Fruit fly (Drosophila melanogaster) whole organism, embryonic: Measurements from ENCODE around the gene CG11396.

Experiments
- Antp ChIP-seq: fragments of 200-800 bp; sonication (Bioruptor generic); optimal IDR thresholded peaks from 3 replicates; lab custom pipeline; 2016; ENCODE audit warnings: missing biosample characterization, missing genetic modification characterization
- Bgb ChIP-seq: fragments of 200-800 bp; sonication (Bioruptor generic); IDR thresholded peaks from 2 replicates; pipeline ENCODE4 v1.3.6; 2022; ENCODE audit warnings: missing biosample characterization, missing genetic modification characterization; ENCODE audit not compliant: partially characterized antibody
- CG10431 ChIP-seq: fragments of 200-800 bp; sonication (Bioruptor generic); optimal IDR thresholded peaks from 3 replicates; lab custom pipeline; 2018; ENCODE audit warnings: missing biosample characterization, mild to moderate bottlenecking, missing genetic modification characterization
- CG10979 ChIP-seq: fragments of 200-800 bp; sonication (Bioruptor generic); optimal IDR thresholded peaks from 2 replicates; lab custom pipeline; 2018; ENCODE audit warnings: missing biosample characterization, mild to moderate bottlenecking, missing genetic modification characterization, moderate library complexity
- CG11456 ChIP-seq: fragments of 200-800 bp; sonication (Bioruptor generic); IDR thresholded peaks from 3 replicates; pipeline ENCODE4 v1.3.6; 2022; ENCODE audit warnings: missing biosample characterization, missing genetic modification characterization
- CG12219 ChIP-seq: fragments of 200-800 bp; sonication (Bioruptor generic); optimal IDR thresholded peaks from 3 replicates; lab custom pipeline; 2018; ENCODE audit warnings: missing biosample characterization, mild to moderate bottlenecking, missing genetic modification characterization
- CG1233 ChIP-seq: fragments of 200-800 bp; sonication (Bioruptor generic); optimal IDR thresholded peaks from 4 replicates; lab custom pipeline; 2018; ENCODE audit warnings: missing biosample characterization, mild to moderate bottlenecking, missing genetic modification characterization
- CG13424 ChIP-seq: fragments of 200-800 bp; sonication (Bioruptor generic); optimal IDR thresholded peaks from 2 replicates; lab custom pipeline; 2019; ENCODE audit warnings: missing biosample characterization, mild to moderate bottlenecking, missing genetic modification characterization, moderate library complexity
- CG1792 ChIP-seq: fragments of 200-800 bp; sonication (Bioruptor generic); optimal IDR thresholded peaks from 2 replicates; lab custom pipeline; 2016; ENCODE audit warnings: missing biosample characterization, missing genetic modification characterization
- CG1832 ChIP-seq: fragments of 200-800 bp; sonication (Bioruptor generic); optimal IDR thresholded peaks from 2 replicates; lab custom pipeline; 2017; ENCODE audit warnings: missing biosample characterization, mild to moderate bottlenecking, missing genetic modification characterization, inconsistent platforms
- CG30403 ChIP-seq: fragments of 200-800 bp; sonication (Bioruptor generic); optimal IDR thresholded peaks from 3 replicates; lab custom pipeline; 2016; ENCODE audit warnings: missing biosample characterization, missing genetic modification characterization
- CG31224 ChIP-seq: fragments of 200-800 bp; sonication (Bioruptor generic); IDR thresholded peaks from 2 replicates; pipeline ENCODE4 v1.3.6; 2022; ENCODE audit warnings: missing biosample characterization, missing genetic modification characterization
- CG5245 ChIP-seq: fragments of 200-800 bp; sonication (Bioruptor generic); optimal IDR thresholded peaks from 3 replicates; lab custom pipeline; 2016; ENCODE audit warnings: missing biosample characterization, missing genetic modification characterization
- CG6765 ChIP-seq: fragments of 200-800 bp; sonication (Bioruptor generic); optimal IDR thresholded peaks from 3 replicates; lab custom pipeline; 2017; ENCODE audit warnings: missing biosample characterization, mild to moderate bottlenecking, missing genetic modification characterization
- CG7556 ChIP-seq: fragments of 200-800 bp; sonication (Bioruptor generic); optimal IDR thresholded peaks from 2 replicates; lab custom pipeline; 2017; ENCODE audit warnings: missing biosample characterization, mild to moderate bottlenecking, missing genetic modification characterization
- CG8478 ChIP-seq: fragments of >200 bp; optimal IDR thresholded peaks from 2 replicates; lab custom pipeline; 2018
- CG9817 ChIP-seq: fragments of 200-800 bp; sonication (Bioruptor generic); optimal IDR thresholded peaks from 2 replicates; lab custom pipeline; 2018; ENCODE audit warnings: missing biosample characterization, mild to moderate bottlenecking, missing genetic modification characterization, moderate library complexity
- Camta ChIP-seq: fragments of 200-800 bp; sonication (Bioruptor generic); optimal IDR thresholded peaks from 2 replicates; lab custom pipeline; 2016; ENCODE audit warnings: missing biosample characterization, missing genetic modification characterization
- Deaf1 ChIP-seq: fragments of 200-800 bp; optimal IDR thresholded peaks from 3 replicates; lab custom pipeline; 2019; ENCODE audit warnings: missing biosample characterization, mild to moderate bottlenecking, missing genetic modification characterization, moderate library complexity
- Dip3 ChIP-seq: fragments of 200-800 bp; sonication (Bioruptor generic); optimal IDR thresholded peaks from 3 replicates; lab custom pipeline; 2016; ENCODE audit warnings: missing biosample characterization, missing genetic modification characterization
- Drgx ChIP-seq: fragments of 200-800 bp; sonication (Bioruptor generic); IDR thresholded peaks from 2 replicates; pipeline ENCODE4 v1.3.6; 2022; ENCODE audit warnings: missing biosample characterization, missing genetic modification characterization
- Hsf ChIP-seq: fragments of 200-800 bp; sonication (Bioruptor generic); optimal IDR thresholded peaks from 3 replicates; lab custom pipeline; 2016; ENCODE audit warnings: missing biosample characterization, missing genetic modification characterization
- Kr ChIP-seq: fragments of 200-800 bp; sonication (Bioruptor generic); optimal IDR thresholded peaks from 2 replicates; lab custom pipeline; 2017; ENCODE audit warnings: missing biosample characterization, mild to moderate bottlenecking, missing genetic modification characterization
- Lim3 ChIP-seq: fragments of 200-800 bp; sonication (Bioruptor generic); IDR thresholded peaks from 2 replicates; pipeline ENCODE4 v1.3.6; 2022; ENCODE audit warnings: missing biosample characterization, missing genetic modification characterization
- NC2β ChIP-seq: fragments of 200-800 bp; sonication (Bioruptor generic); optimal IDR thresholded peaks from 2 replicates; lab custom pipeline; 2016; ENCODE audit warnings: missing biosample characterization, missing genetic modification characterization
- NfI ChIP-seq: fragments of 200-800 bp; sonication (Bioruptor generic); optimal IDR thresholded peaks from 3 replicates; lab custom pipeline; 2018; ENCODE audit warnings: missing biosample characterization, mild to moderate bottlenecking, missing genetic modification characterization, moderate library complexity
- Oli ChIP-seq: fragments of 200-800 bp; sonication (Bioruptor generic); optimal IDR thresholded peaks from 2 replicates; lab custom pipeline; 2018; ENCODE audit warnings: missing biosample characterization, mild to moderate bottlenecking, missing genetic modification characterization, moderate library complexity
- Sox102F ChIP-seq: fragments of 200-800 bp; sonication (Bioruptor generic); optimal IDR thresholded peaks from 2 replicates; lab custom pipeline; 2018; ENCODE audit warnings: missing biosample characterization, mild to moderate bottlenecking, missing genetic modification characterization, moderate library complexity
- Stat92E ChIP-seq, 3 experiments: fragments of >200 bp in 2 of 3; fragments of 200-800 bp in 1 of 3; sonication (Bioruptor generic) in 1 of 3; optimal IDR thresholded peaks; 2 replicates each; lab custom pipeline; 2017 to 2019; ENCODE audit warnings: missing biosample characterization in 3 of 3, missing genetic modification characterization in 3 of 3, mild to moderate bottlenecking in 1 of 3, moderate library complexity in 1 of 3
- Tbp ChIP-seq: fragments of >200 bp; optimal IDR thresholded peaks from 2 replicates; lab custom pipeline; 2018; ENCODE audit warnings: missing biosample characterization, missing genetic modification characterization
- Xrp1 ChIP-seq: fragments of 200-800 bp; sonication (Bioruptor generic); IDR thresholded peaks from 2 replicates; pipeline ENCODE4 v1.3.6; 2022; ENCODE audit warnings: missing biosample characterization, missing genetic modification characterization
- amos ChIP-seq: fragments of 200-800 bp; sonication (Bioruptor generic); IDR thresholded peaks from 2 replicates; pipeline ENCODE4 v1.3.6; 2022; ENCODE audit warnings: missing biosample characterization, missing genetic modification characterization; ENCODE audit not compliant: partially characterized antibody
- bigmax ChIP-seq: fragments of 200-800 bp; sonication (Bioruptor generic); optimal IDR thresholded peaks from 2 replicates; lab custom pipeline; 2018; ENCODE audit warnings: missing biosample characterization, mild to moderate bottlenecking, missing genetic modification characterization
- corto ChIP-seq: fragments of 200-800 bp; sonication (Bioruptor generic); optimal IDR thresholded peaks from 2 replicates; lab custom pipeline; 2016; ENCODE audit warnings: missing biosample characterization, mild to moderate bottlenecking, missing genetic modification characterization, moderate library complexity
- danr ChIP-seq: fragments of 200-800 bp; sonication (Bioruptor generic); IDR thresholded peaks from 2 replicates; pipeline ENCODE4 v1.3.6; 2022; ENCODE audit warnings: missing biosample characterization, missing genetic modification characterization
- dysf ChIP-seq: fragments of 200-800 bp; sonication (Bioruptor generic); IDR thresholded peaks from 3 replicates; pipeline ENCODE4 v1.3.6; 2022; ENCODE audit warnings: missing biosample characterization, missing genetic modification characterization
- gce ChIP-seq: fragments of 200-800 bp; sonication (Bioruptor generic); IDR thresholded peaks from 3 replicates; pipeline ENCODE4 v1.3.6; 2022; ENCODE audit warnings: missing biosample characterization, missing genetic modification characterization
- inv ChIP-seq: fragments of 200-800 bp; sonication (Bioruptor generic); IDR thresholded peaks from 2 replicates; pipeline ENCODE4 v1.3.6; 2022; ENCODE audit warnings: missing biosample characterization, missing genetic modification characterization; ENCODE audit not compliant: partially characterized antibody
- kni ChIP-seq: fragments of 200-800 bp; sonication (Bioruptor generic); optimal IDR thresholded peaks from 3 replicates; lab custom pipeline; 2017; ENCODE audit warnings: mild to moderate bottlenecking, missing biosample characterization, missing genetic modification reagents, missing genetic modification characterization
- lab ChIP-seq: fragments of 200-800 bp; sonication (Bioruptor generic); optimal IDR thresholded peaks from 3 replicates; lab custom pipeline; 2017; ENCODE audit warnings: missing biosample characterization, missing genetic modification characterization, mild to moderate bottlenecking, moderate library complexity, missing genetic modification reagents
- lov ChIP-seq, 2 experiments: fragments of 200-800 bp in 1 of 2; fragments of >200 bp in 1 of 2; sonication (Bioruptor generic) in 1 of 2; IDR thresholded peaks in 1 of 2; optimal IDR thresholded peaks in 1 of 2; 2 replicates in 1 of 2; 3 replicates in 1 of 2; pipeline versions ENCODE4 v1.3.6 to Lab custom; 2017 to 2022; ENCODE audit warnings: missing biosample characterization in 1 of 2, missing genetic modification characterization in 1 of 2
- nerfin-1 ChIP-seq: fragments of 200-800 bp; sonication (Bioruptor generic); optimal IDR thresholded peaks from 3 replicates; lab custom pipeline; 2019; ENCODE audit warnings: missing biosample characterization, mild to moderate bottlenecking, missing genetic modification characterization, moderate library complexity
- otp ChIP-seq: fragments of 200-800 bp; sonication (Bioruptor generic); IDR thresholded peaks from 3 replicates; pipeline ENCODE4, ENCODE4 v1.3.6; 2022; ENCODE audit warnings: missing biosample characterization, missing genetic modification characterization
- schlank ChIP-seq: fragments of 200-800 bp; sonication (Bioruptor generic); optimal IDR thresholded peaks from 2 replicates; lab custom pipeline; 2018; ENCODE audit warnings: missing biosample characterization, mild to moderate bottlenecking, missing genetic modification characterization
- sisA ChIP-seq: fragments of 200-800 bp; sonication (Bioruptor generic); IDR thresholded peaks from 2 replicates; pipeline ENCODE4 v1.3.6; 2022; ENCODE audit warnings: missing biosample characterization, missing genetic modification characterization
- tio ChIP-seq: fragments of 200-800 bp; sonication (Bioruptor generic); optimal IDR thresholded peaks from 2 replicates; lab custom pipeline; 2017; ENCODE audit warnings: missing biosample characterization, missing genetic modification characterization, inconsistent platforms
- tx ChIP-seq: fragments of 200-800 bp; sonication (Bioruptor generic); optimal IDR thresholded peaks from 2 replicates; lab custom pipeline; 2016; ENCODE audit warnings: missing biosample characterization, missing genetic modification characterization
- z ChIP-seq: fragments of 200-800 bp; sonication (Bioruptor generic); IDR thresholded peaks from 3 replicates; pipeline ENCODE4 v1.3.6; 2022; ENCODE audit warnings: missing biosample characterization, missing genetic modification characterization
- zfh1 ChIP-seq: fragments of 200-800 bp; sonication (Bioruptor generic); IDR thresholded peaks from 3 replicates; pipeline ENCODE4 v1.3.6; 2022; ENCODE audit warnings: missing biosample characterization, missing genetic modification characterization

CG11396 gene

dm6 chr3L:20778224-20779063 lies 9.5 kb downstream of the CG11396 start, which contains the start of the genes Pex16 and Pex14 (continued):
- TF ChIP-seq CG6765: no peak
- TF ChIP-seq Kr (GFP tag; lab: Kevin White, UChicago): no peak
- TF ChIP-seq Dip3 (GFP tag; lab: Kevin White, UChicago): peak; percentile 69
- TF ChIP-seq Xrp1 (GFP tag; lab: Robert Waterston, UW): peak; percentile 69
- peak; percentile 84 for TF ChIP-seq CG30403 (GFP tag; lab: Kevin White, UChicago)
- TF ChIP-seq CG1233: peak; percentile 57
- TF ChIP-seq lab (GFP tag; lab: Kevin White, UChicago): peak; percentile 64
- peak; percentile 78 for TF ChIP-seq dysf (GFP tag; lab: Robert Waterston, UW)
- peak; percentile 48 for TF ChIP-seq CG31224 (GFP tag; lab: Robert Waterston, UW)
- TF ChIP-seq bigmax (GFP tag; lab: Kevin White, UChicago): no peak
- no peak for TF ChIP-seq kni (GFP tag; lab: Kevin White, UChicago)
- peak; percentile 69 for TF ChIP-seq NfI (GFP tag; lab: Kevin White, UChicago)
- TF ChIP-seq Tbp (GFP tag; lab: Kevin White, UChicago): no peak
- TF ChIP-seq CG12219 (GFP tag; lab: Kevin White, UChicago): peak; percentile 26
- peak; percentile 74; the same call in 2 of the 3 replicates for TF ChIP-seq zfh1 (GFP tag; lab: Robert Waterston, UW)
- no peak for TF ChIP-seq Deaf1
- no peak for TF ChIP-seq CG1832 (GFP tag; lab: Kevin White, UChicago)
- TF ChIP-seq Drgx (GFP tag; lab: Robert Waterston, UW): peak; percentile 57
- TF ChIP-seq CG5245 (GFP tag; lab: Kevin White, UChicago): peak; percentile 47
- TF ChIP-seq sisA (GFP tag; lab: Robert Waterston, UW): peak; percentile 78
- TF ChIP-seq CG10979 (tag; lab: Kevin White, UChicago): peak; percentile 39
- no peak for TF ChIP-seq amos (GFP tag; lab: Robert Waterston, UW)
- TF ChIP-seq tio (GFP tag; lab: Kevin White, UChicago): no peak
- peak; percentile 85 for TF ChIP-seq CG11456
- peak; percentile 70 for TF ChIP-seq CG13424 (tag; lab: Kevin White, UChicago)
- TF ChIP-seq Bgb: no peak
- TF ChIP-seq inv (GFP tag; lab: Robert Waterston, UW): no peak
- TF ChIP-seq z (GFP tag; lab: Robert Waterston, UW): no peak
- peak; percentile 24 for TF ChIP-seq NC2β
- no peak for TF ChIP-seq Lim3 (GFP tag; lab: Robert Waterston, UW)
- TF ChIP-seq Hsf (GFP tag; lab: Kevin White, UChicago): peak; percentile 82
- no peak for TF ChIP-seq otp (GFP tag; lab: Robert Waterston, UW)
- TF ChIP-seq gce: peak; percentile 65; the same call in 2 of the 3 replicates
- TF ChIP-seq Camta: peak; percentile 72
- peak; percentile 51 for TF ChIP-seq CG7556 (GFP tag; lab: Kevin White, UChicago)
- TF ChIP-seq Antp (GFP tag; lab: Kevin White, UChicago): peak; percentile 81
- no peak for TF ChIP-seq CG8478 (lab: Kevin White, UChicago)
- peak; percentile 32 for TF ChIP-seq nerfin-1 (tag; lab: Kevin White, UChicago)
- TF ChIP-seq schlank (tag; lab: Kevin White, UChicago): peak; percentile 27
- peak; percentile 29 for TF ChIP-seq CG1792 (GFP tag; lab: Kevin White, UChicago)
- no peak for TF ChIP-seq Sox102F (GFP tag; lab: Kevin White, UChicago)
- TF ChIP-seq lov (optimal IDR thresholded peaks at IDR 0.05; lab: Kevin White, UChicago): no peak
- no peak for TF ChIP-seq lov (GFP tag; IDR thresholded peaks at IDR 0.05; lab: Robert Waterston, UW)
- TF ChIP-seq danr (GFP tag; lab: Robert Waterston, UW): no peak
- no peak for TF ChIP-seq corto (GFP tag; lab: Kevin White, UChicago)
- peak; percentile 59 for TF ChIP-seq Oli (tag; lab: Kevin White, UChicago)
- no peak for TF ChIP-seq Stat92E (GFP tag; optimal IDR thresholded peaks at IDR 0.05; lab: Kevin White, UChicago)
- TF ChIP-seq tx (GFP tag; lab: Kevin White, UChicago): peak; percentile 73
- TF ChIP-seq CG10431 (GFP tag; lab: Kevin White, UChicago): no peak
- peak; percentile 76 for TF ChIP-seq CG9817 (tag; lab: Kevin White, UChicago)
